Fruit fly (Drosophila melanogaster): ENCODE measurements around the gene CecA2.

CecA2 gene

dm6 chr3R:30195606-30196049 is 16.3 kb upstream of the CecA2 start (continued):
- peak; percentile 56 for TF ChIP-seq pita (GFP tag; optimal IDR thresholded peaks at IDR 0.05)
- TF ChIP-seq Pdp1 (GFP tag; optimal IDR thresholded peaks at IDR 0.05) = peak in 1 of 2 experiments; percentile 44
- TF ChIP-seq tap (tag; optimal IDR thresholded peaks at IDR 0.05) = no peak
- no peak for TF ChIP-seq lola (GFP tag; optimal IDR thresholded peaks at IDR 0.05)
- peak; percentile 36 for TF ChIP-seq schlank (tag; optimal IDR thresholded peaks at IDR 0.05)
- TF ChIP-seq z (GFP tag; IDR thresholded peaks at IDR 0.05) = no peak
- TF ChIP-seq toy (GFP tag; IDR thresholded peaks at IDR 0.05) = 0 out of 2 replicates have a peak, but pooled peaks have one; percentile 27
- no peak for TF ChIP-seq pb (GFP tag; optimal IDR thresholded peaks at IDR 0.05)
- no peak for TF ChIP-seq HLH3B (GFP tag; IDR thresholded peaks at IDR 0.05)
- TF ChIP-seq Elba2 (GFP tag; optimal IDR thresholded peaks at IDR 0.05) = no peak
- TF ChIP-seq CG17568 (GFP tag; optimal IDR thresholded peaks at IDR 0.05) = no peak
- TF ChIP-seq Sox100B (GFP tag; optimal IDR thresholded peaks at IDR 0.05) = no peak
- 0 out of 2 replicates have a peak, but pooled peaks have one; percentile 5 for TF ChIP-seq Awh (GFP tag; IDR thresholded peaks at IDR 0.05)
- no peak for TF ChIP-seq Neu2 (GFP tag; optimal IDR thresholded peaks at IDR 0.05; ENCODE audit: borderline replicate concordance)
- TF ChIP-seq Antp (GFP tag; optimal IDR thresholded peaks at IDR 0.05) = peak; percentile 47
- peak; percentile 5 for TF ChIP-seq Sry-δ (GFP tag; optimal IDR thresholded peaks at IDR 0.05)
- no peak for TF ChIP-seq crp (GFP tag; optimal IDR thresholded peaks at IDR 0.05)
- TF ChIP-seq unc-4 (GFP tag; IDR thresholded peaks at IDR 0.05; ENCODE audit: partially characterized antibody) = no peak
- TF ChIP-seq GATAe (GFP tag; conservative IDR thresholded peaks at IDR 0.05) = no peak
- TF ChIP-seq CG7839 (tag; optimal IDR thresholded peaks at IDR 0.05) = peak; percentile 35
- no peak for TF ChIP-seq CG14860 (GFP tag; IDR thresholded peaks at IDR 0.05; ENCODE audit: partially characterized antibody)
- no peak for TF ChIP-seq CG17186 (GFP tag; optimal IDR thresholded peaks at IDR 0.05)
- TF ChIP-seq psq (GFP tag; optimal IDR thresholded peaks at IDR 0.05) = no peak
- TF ChIP-seq tin (GFP tag; optimal IDR thresholded peaks at IDR 0.05) = peak; percentile 42
- TF ChIP-seq HmgZ (tag; optimal IDR thresholded peaks at IDR 0.05) = peak; percentile 78
- no peak for TF ChIP-seq CG16815 (GFP tag; optimal IDR thresholded peaks at IDR 0.05)
- no peak for TF ChIP-seq hkb (optimal IDR thresholded peaks at IDR 0.05)
- TF ChIP-seq hkb (GFP tag; IDR thresholded peaks at IDR 0.05) = peak; percentile 33; the same call in 1 of the 2 replicates
- no peak for TF ChIP-seq cad (GFP tag; optimal IDR thresholded peaks at IDR 0.05)
- no peak for TF ChIP-seq CG2129 (GFP tag; IDR thresholded peaks at IDR 0.05; ENCODE audit: partially characterized antibody)
- TF ChIP-seq CG30403 (GFP tag; optimal IDR thresholded peaks at IDR 0.05) = peak; percentile 36
- peak; percentile 16 for TF ChIP-seq NfI (GFP tag; optimal IDR thresholded peaks at IDR 0.05)
- no peak for TF ChIP-seq Doc3 (GFP tag; IDR thresholded peaks at IDR 0.05; ENCODE audit: partially characterized antibody)
- peak; percentile 14 for TF ChIP-seq ATbp (GFP tag; optimal IDR thresholded peaks at IDR 0.05)
- peak; percentile 53 for TF ChIP-seq CG13424 (tag; optimal IDR thresholded peaks at IDR 0.05)
- peak; percentile 35; the same call in 1 of the 2 replicates for TF ChIP-seq Bgb (GFP tag; IDR thresholded peaks at IDR 0.05; ENCODE audit: partially characterized antibody)
- no peak for TF ChIP-seq NK7.1 (GFP tag; optimal IDR thresholded peaks at IDR 0.05)
- TF ChIP-seq CG7357 (GFP tag; IDR thresholded peaks at IDR 0.05) = no peak
- no peak for TF ChIP-seq br (optimal IDR thresholded peaks at IDR 0.05)
- TF ChIP-seq en (GFP tag; optimal IDR thresholded peaks at IDR 0.05) = no peak
- TF ChIP-seq Opbp (GFP tag; IDR thresholded peaks at IDR 0.05; ENCODE audit: partially characterized antibody) = no peak
- peak; percentile 44 for TF ChIP-seq CG11504 (tag; optimal IDR thresholded peaks at IDR 0.05)
- no peak for TF ChIP-seq CG10274 (GFP tag; optimal IDR thresholded peaks at IDR 0.05)
- no peak for TF ChIP-seq CG11696 (GFP tag; IDR thresholded peaks at IDR 0.05)
- TF ChIP-seq CG15696 (tag; optimal IDR thresholded peaks at IDR 0.05) = no peak
- no peak for TF ChIP-seq croc (GFP tag; conservative IDR thresholded peaks at IDR 0.05)
- TF ChIP-seq cg (GFP tag; optimal IDR thresholded peaks at IDR 0.05) = no peak
- peak; percentile 9 for TF ChIP-seq chif (GFP tag; optimal IDR thresholded peaks at IDR 0.05)
- peak; percentile 23 for TF ChIP-seq CG18764 (GFP tag; optimal IDR thresholded peaks at IDR 0.05)
- TF ChIP-seq cwo (GFP tag; optimal IDR thresholded peaks at IDR 0.05) = peak; percentile 58

Data from whole organism, embryonic.